Worm (Caenorhabditis elegans) whole organism, midembryonic: Measurements from ENCODE around the gene ehn-3.

Experiments
- T22C8.4 ChIP-seq: fragments of 200-800 bp; sonication (Bioruptor generic); IDR thresholded peaks from 2 replicates; pipeline ENCODE4 v1.3.6; 2022; ENCODE audit warnings: missing genetic modification characterization, missing compliant biosample characterization
- cog-1 ChIP-seq: sonication (generic microtip); optimal IDR thresholded peaks from 2 replicates; lab custom pipeline; 2016; ENCODE audit warnings: missing genetic modification characterization, missing compliant biosample characterization
- flt-1 ChIP-seq: fragments of 200-800 bp; sonication (Bioruptor generic); IDR thresholded peaks from 2 replicates; pipeline ENCODE4 v1.3.6; 2022; ENCODE audit warnings: missing genetic modification characterization, missing compliant biosample characterization
- klf-2 ChIP-seq: fragments of 200-800 bp; sonication (Bioruptor generic); conservative IDR thresholded peaks from 2 replicates; pipeline ENCODE4 v1.3.6; 2022; ENCODE audit warnings: missing genetic modification reagents, missing genetic modification characterization, missing compliant biosample characterization
- med-1 ChIP-seq: sonication (generic microtip); optimal IDR thresholded peaks from 2 replicates; lab custom pipeline; 2017; ENCODE audit warnings: missing genetic modification characterization, mild to moderate bottlenecking, missing compliant biosample characterization, antibody characterized with exemption, missing genetic modification reagents; ENCODE audit not compliant: insufficient read depth
- ref-1 ChIP-seq: fragments of 200-800 bp; sonication (Bioruptor generic); conservative IDR thresholded peaks from 2 replicates; pipeline ENCODE4 v1.3.6; 2022; ENCODE audit warnings: missing genetic modification reagents, missing genetic modification characterization, missing compliant biosample characterization
- tab-1 ChIP-seq: fragments of 200-800 bp; sonication (Bioruptor generic); IDR thresholded peaks from 2 replicates; pipeline ENCODE4 v1.3.6; 2022; ENCODE audit warnings: missing genetic modification characterization, missing compliant biosample characterization
- ztf-23 ChIP-seq: fragments of 200-800 bp; sonication (Bioruptor generic); IDR thresholded peaks from 2 replicates; pipeline ENCODE4 v1.3.6; 2022; ENCODE audit warnings: missing genetic modification reagents, missing genetic modification characterization, missing compliant biosample characterization

ce11 chrIV:5385020-5385419, 34.0 kb downstream of the ehn-3 start, which contains the start of gene F41H10.12:
- TF ChIP-seq cog-1 (tag; lab: Kevin White, UChicago) (no peak), flt-1 (no peak), klf-2 (no peak), ref-1 (no peak), tab-1 (no peak), T22C8.4 (no peak), ztf-23 (no peak), med-1 (GFP tag; lab: Kevin White, UChicago) (no peak)
